Fruit fly (Drosophila melanogaster): ENCODE measurements around the gene CG14024.

DNA sequence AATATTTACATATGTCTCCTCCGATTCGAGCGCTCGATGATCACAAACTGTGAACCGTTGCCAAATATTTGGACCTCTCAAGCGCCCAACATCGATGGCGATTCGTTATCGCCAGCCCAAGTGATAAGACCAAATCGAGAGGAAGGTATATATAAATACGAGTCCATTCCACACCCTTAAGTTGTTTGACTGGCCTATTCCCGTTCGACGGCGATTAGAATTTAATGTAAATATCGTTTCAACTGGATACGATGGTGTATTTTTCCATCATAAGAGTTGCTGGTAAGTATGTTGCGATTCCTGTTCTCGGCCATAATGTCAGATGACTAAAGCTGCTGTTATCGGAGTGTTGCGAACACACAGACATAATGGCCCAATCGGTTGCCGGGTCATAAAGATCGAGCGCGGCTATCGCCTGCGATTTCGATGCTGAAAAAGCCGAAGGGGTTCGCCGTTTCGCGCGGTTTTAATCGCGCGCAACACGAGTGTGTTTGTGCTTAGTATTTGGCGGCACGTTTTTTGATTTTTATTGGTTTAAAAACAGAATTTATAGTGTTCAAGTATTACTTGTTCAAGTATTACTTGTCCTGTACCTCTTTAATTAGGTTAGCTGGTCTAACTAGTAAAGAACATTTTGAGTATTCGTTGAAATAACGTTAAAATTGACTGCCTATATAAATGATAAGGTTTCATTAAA lies 23.5 kb upstream of the CG14024 start, which contains the start of gene fusl:
- no peak for TF ChIP-seq CG8478 (optimal IDR thresholded peaks at IDR 0.05)
- no peak for TF ChIP-seq CTCF (optimal IDR thresholded peaks at IDR 0.05)
